Worm (Caenorhabditis elegans) whole organism, L1 larva: Measurements from ENCODE around the gene dpy-1.
A peak's percentile ranks its signal among the peaks of the same experiment; 100 is the strongest.

ENCODE experiments used
- F16B12.6 ChIP-seq: fragments of 150-350 bp; optimal IDR thresholded peaks from 2 replicates; lab custom pipeline; 2014; ENCODE audit warnings: missing biosample characterization, missing genetic modification characterization
- aha-1 ChIP-seq: fragments of 150-350 bp; optimal IDR thresholded peaks from 2 replicates; lab custom pipeline; 2014; ENCODE audit warnings: missing biosample characterization, missing genetic modification characterization
- blmp-1 ChIP-seq: fragments of 150-350 bp; optimal IDR thresholded peaks from 2 replicates; lab custom pipeline; 2014; ENCODE audit warnings: missing biosample characterization, missing genetic modification characterization
- ceh-82 ChIP-seq, 3 experiments: fragments of 150-350 bp in 1 of 3; sonication (generic microtip) in 2 of 3; optimal IDR thresholded peaks; 2 replicates each; lab custom pipeline; 2014 to 2017; ENCODE audit warnings: missing biosample characterization in 3 of 3, missing genetic modification characterization in 3 of 3
- ceh-88 ChIP-seq: fragments of 200-800 bp; sonication (Bioruptor generic); IDR thresholded peaks from 2 replicates; pipeline ENCODE4 v1.3.6; 2022; ENCODE audit warnings: missing genetic modification characterization, missing compliant biosample characterization
- ceh-90 ChIP-seq: sonication (generic microtip); optimal IDR thresholded peaks from 2 replicates; lab custom pipeline; 2016; ENCODE audit warnings: missing genetic modification characterization, missing compliant biosample characterization
- ces-1 ChIP-seq: fragments of 150-350 bp; optimal IDR thresholded peaks from 2 replicates; lab custom pipeline; 2014; ENCODE audit warnings: missing biosample characterization, missing genetic modification reagents, missing genetic modification characterization
- dpl-1 ChIP-seq, 3 experiments: fragments of 150-350 bp in 2 of 3; sonication (generic microtip) in 1 of 3; optimal IDR thresholded peaks; 2 replicates each; lab custom pipeline; 2014 to 2017; ENCODE audit warnings: missing biosample characterization in 3 of 3, missing genetic modification characterization in 3 of 3, missing genetic modification reagents in 3 of 3
- dsc-1 ChIP-seq: sonication (generic microtip); optimal IDR thresholded peaks from 2 replicates; lab custom pipeline; 2016; ENCODE audit warnings: mild to moderate bottlenecking, missing genetic modification characterization, missing compliant biosample characterization
- efl-3 ChIP-seq: fragments of 200-800 bp; sonication (Bioruptor generic); optimal IDR thresholded peaks from 2 replicates; lab custom pipeline; 2018; ENCODE audit warnings: mild to moderate bottlenecking, missing genetic modification characterization, missing compliant biosample characterization
- egl-13 ChIP-seq: sonication (generic microtip); optimal IDR thresholded peaks from 2 replicates; lab custom pipeline; 2016; ENCODE audit warnings: missing genotype, missing genetic modification reagents, missing genetic modification characterization, missing compliant biosample characterization
- egl-27 ChIP-seq, 2 experiments: fragments of 150-350 bp in 1 of 2; sonication (generic microtip); optimal IDR thresholded peaks; 3 replicates each; lab custom pipeline; 2017 to 2018; ENCODE audit warnings: missing biosample characterization in 2 of 2, missing genetic modification characterization in 2 of 2, missing genetic modification reagents in 2 of 2
- elt-2 ChIP-seq: sonication (generic microtip); optimal IDR thresholded peaks from 2 replicates; lab custom pipeline; 2016; ENCODE audit warnings: missing genetic modification characterization, mild to moderate bottlenecking, inconsistent platforms, missing compliant biosample characterization, missing genetic modification reagents
- fkh-10 ChIP-seq: sonication (generic microtip); optimal IDR thresholded peaks from 2 replicates; lab custom pipeline; 2017; ENCODE audit warnings: missing biosample characterization, missing genetic modification reagents, missing genetic modification characterization
- fkh-4 ChIP-seq: sonication (generic microtip); optimal IDR thresholded peaks from 2 replicates; lab custom pipeline; 2016; ENCODE audit warnings: missing compliant biosample characterization, missing genetic modification characterization, borderline replicate concordance
- fkh-8 ChIP-seq: sonication (generic microtip); optimal IDR thresholded peaks from 2 replicates; lab custom pipeline; 2016; ENCODE audit warnings: mild to moderate bottlenecking, missing genetic modification characterization, missing compliant biosample characterization
- hlh-17 ChIP-seq: fragments of 200-800 bp; sonication (Bioruptor generic); optimal IDR thresholded peaks from 2 replicates; lab custom pipeline; 2018; ENCODE audit warnings: missing genetic modification characterization, mild to moderate bottlenecking, missing compliant biosample characterization, moderate library complexity, borderline replicate concordance
- hpl-2 ChIP-seq: fragments of 150-350 bp; optimal IDR thresholded peaks from 2 replicates; lab custom pipeline; 2014; ENCODE audit warnings: missing biosample characterization, missing genetic modification reagents, missing genetic modification characterization
- isw-1 ChIP-seq: fragments of 200-800 bp; sonication (Bioruptor generic); IDR thresholded peaks from 2 replicates; pipeline ENCODE4 v1.3.6; 2022; ENCODE audit warnings: missing genetic modification characterization, missing compliant biosample characterization
- lin-13 ChIP-seq: fragments of 150-350 bp; optimal IDR thresholded peaks from 2 replicates; lab custom pipeline; 2014; ENCODE audit warnings: missing biosample characterization, missing genetic modification reagents, missing genetic modification characterization
- lin-14 ChIP-seq: fragments of 200-800 bp; sonication (Bioruptor generic); optimal IDR thresholded peaks from 2 replicates; lab custom pipeline; 2018; ENCODE audit warnings: mild to moderate bottlenecking, missing genetic modification characterization, moderate library complexity, missing compliant biosample characterization
- lin-15B ChIP-seq: fragments of 150-350 bp; sonication (generic microtip); optimal IDR thresholded peaks from 3 replicates; lab custom pipeline; 2014; ENCODE audit warnings: missing biosample characterization, missing genetic modification characterization
- lir-3 ChIP-seq: sonication (generic microtip); optimal IDR thresholded peaks from 2 replicates; lab custom pipeline; 2016; ENCODE audit warnings: mild to moderate bottlenecking, missing genetic modification characterization, moderate library complexity, missing compliant biosample characterization; ENCODE audit not compliant: poor library complexity
- mef-2 ChIP-seq: fragments of 150-350 bp; optimal IDR thresholded peaks from 2 replicates; lab custom pipeline; 2014; ENCODE audit warnings: missing biosample characterization, missing genetic modification characterization
- nhr-12 ChIP-seq: sonication (generic microtip); optimal IDR thresholded peaks from 2 replicates; lab custom pipeline; 2017; ENCODE audit warnings: missing biosample characterization, missing genetic modification characterization
- nhr-237 ChIP-seq: fragments of 150-350 bp; optimal IDR thresholded peaks from 2 replicates; lab custom pipeline; 2014; ENCODE audit warnings: missing biosample characterization, missing genetic modification characterization
- nhr-71 ChIP-seq: sonication (generic microtip); optimal IDR thresholded peaks from 2 replicates; lab custom pipeline; 2016; ENCODE audit warnings: mild to moderate bottlenecking, missing genetic modification characterization, moderate library complexity, missing compliant biosample characterization
- pag-3 ChIP-seq: sonication (generic microtip); optimal IDR thresholded peaks from 2 replicates; lab custom pipeline; 2017; ENCODE audit warnings: missing genetic modification characterization, mild to moderate bottlenecking, missing compliant biosample characterization, antibody characterized with exemption, borderline replicate concordance; ENCODE audit not compliant: insufficient read depth
- pax-3 ChIP-seq: fragments of 200-800 bp; sonication (Bioruptor generic); optimal IDR thresholded peaks from 2 replicates; lab custom pipeline; 2018; ENCODE audit warnings: mild to moderate bottlenecking, missing genetic modification characterization, moderate library complexity, missing compliant biosample characterization
- snu-23 ChIP-seq: sonication (generic microtip); optimal IDR thresholded peaks from 2 replicates; lab custom pipeline; 2016; ENCODE audit warnings: missing genetic modification characterization, missing compliant biosample characterization
- sup-37 ChIP-seq: fragments of 200-800 bp; sonication (Bioruptor generic); optimal IDR thresholded peaks from 2 replicates; lab custom pipeline; 2018; ENCODE audit warnings: mild to moderate bottlenecking, missing genetic modification characterization, missing compliant biosample characterization
- swsn-7 ChIP-seq: sonication (generic microtip); optimal IDR thresholded peaks from 2 replicates; lab custom pipeline; 2016; ENCODE audit warnings: missing genetic modification characterization, missing compliant biosample characterization
- unc-30 ChIP-seq: sonication (generic microtip); optimal IDR thresholded peaks from 2 replicates; lab custom pipeline; 2017; ENCODE audit warnings: missing biosample characterization, missing genetic modification characterization
- unc-86 ChIP-seq: sonication (generic microtip); optimal IDR thresholded peaks from 2 replicates; lab custom pipeline; 2016; ENCODE audit warnings: missing genetic modification characterization, missing compliant biosample characterization
- unc-98 ChIP-seq: fragments of 200-800 bp; sonication (Bioruptor generic); IDR thresholded peaks from 2 replicates; pipeline ENCODE4 v1.3.6; 2022; ENCODE audit warnings: missing genetic modification characterization, missing compliant biosample characterization
- vab-15 ChIP-seq: sonication (generic microtip); optimal IDR thresholded peaks from 2 replicates; lab custom pipeline; 2017; ENCODE audit warnings: missing genotype, mild to moderate bottlenecking, missing genetic modification characterization, missing compliant biosample characterization
- zip-4 ChIP-seq: fragments of 200-800 bp; sonication (Bioruptor generic); optimal IDR thresholded peaks from 2 replicates; lab custom pipeline; 2018; ENCODE audit warnings: mild to moderate bottlenecking, missing genetic modification characterization, moderate library complexity, missing compliant biosample characterization
- ztf-11 ChIP-seq, 2 experiments: sonication (generic microtip); optimal IDR thresholded peaks; 2 replicates each; lab custom pipeline; 2016 to 2017; ENCODE audit warnings: missing genetic modification characterization in 2 of 2, missing biosample characterization in 1 of 2, missing compliant biosample characterization in 1 of 2
- ztf-4 ChIP-seq: fragments of 150-350 bp; optimal IDR thresholded peaks from 2 replicates; lab custom pipeline; 2014; ENCODE audit warnings: missing biosample characterization, missing genetic modification characterization

dpy-1 gene

DNA sequence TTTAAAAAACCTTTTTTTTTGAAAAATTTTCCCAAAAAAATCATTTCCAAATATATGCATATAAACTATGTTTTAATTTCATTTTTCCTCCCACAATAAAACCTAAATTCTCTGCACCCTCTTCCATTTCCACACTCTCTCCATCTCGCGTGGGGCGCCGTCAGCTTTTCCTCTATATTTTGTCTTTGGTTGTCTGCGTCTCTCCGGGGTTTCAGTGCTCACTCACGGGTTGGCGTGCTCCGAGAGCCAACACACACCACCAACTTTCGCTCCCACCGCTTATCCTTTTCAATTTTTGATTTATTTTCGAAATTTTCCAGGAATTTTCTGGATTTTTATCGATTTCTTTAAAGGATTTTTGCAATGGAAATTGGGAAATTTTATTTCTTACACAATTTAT is 41.6 kb upstream of the dpy-1 start (continued):
- TF ChIP-seq zip-4, result no peak
- no peak for TF ChIP-seq ces-1
- no peak for TF ChIP-seq nhr-12 (tag; lab: Kevin White, UChicago)
- no peak for TF ChIP-seq nhr-237 (tag; lab: Kevin White, UChicago)
- no peak for TF ChIP-seq unc-30 (tag; lab: Kevin White, UChicago)
- peak; percentile 55 for TF ChIP-seq lin-14 (GFP tag; lab: Kevin White, UChicago)
- TF ChIP-seq unc-86 (tag; lab: Kevin White, UChicago), result no peak
- no peak for TF ChIP-seq hpl-2 (GFP tag; lab: Kevin White, UChicago)
- peak; percentile 1 for TF ChIP-seq elt-2 (tag; lab: Kevin White, UChicago)
- TF ChIP-seq ceh-82 (tag; optimal IDR thresholded peaks at IDR 0.05; lab: Kevin White, UChicago), result peak in 1 of 3 experiments; percentile 22
- no peak for TF ChIP-seq fkh-4 (tag; lab: Kevin White, UChicago)
- no peak for TF ChIP-seq mef-2 (tag; lab: Kevin White, UChicago)
- TF ChIP-seq ztf-4 (tag; lab: Kevin White, UChicago), result no peak
- TF ChIP-seq ztf-11 (tag; optimal IDR thresholded peaks at IDR 0.05; lab: Kevin White, UChicago), result no peak
- no peak for TF ChIP-seq lin-15B (tag; lab: Kevin White, UChicago)
- peak; percentile 38 for TF ChIP-seq fkh-8 (tag; lab: Kevin White, UChicago)
- no peak for TF ChIP-seq efl-3 (GFP tag; lab: Kevin White, UChicago)
- TF ChIP-seq ceh-90, result no peak
- no peak for TF ChIP-seq egl-13 (tag; lab: Kevin White, UChicago)
- TF ChIP-seq dsc-1, result peak; percentile 40
- no peak for TF ChIP-seq blmp-1 (tag; lab: Kevin White, UChicago)
- peak in 1 of 3 experiments; percentile 2 for TF ChIP-seq dpl-1 (GFP tag; optimal IDR thresholded peaks at IDR 0.05; lab: Kevin White, UChicago)
- no peak for TF ChIP-seq pag-3 (tag; lab: Kevin White, UChicago)
- TF ChIP-seq unc-98, result no peak
- TF ChIP-seq nhr-71 (tag; lab: Kevin White, UChicago), result peak; percentile 61
- no peak for TF ChIP-seq sup-37 (GFP tag; lab: Kevin White, UChicago)
- TF ChIP-seq swsn-7 (tag; lab: Kevin White, UChicago), result peak; percentile 50
- no peak for TF ChIP-seq hlh-17 (GFP tag; lab: Kevin White, UChicago)
- no peak for TF ChIP-seq F16B12.6 (tag; lab: Kevin White, UChicago)
- TF ChIP-seq lin-13 (GFP tag; lab: Kevin White, UChicago), result no peak
- peak; percentile 19 for TF ChIP-seq snu-23 (GFP tag; lab: Kevin White, UChicago)
- no peak for TF ChIP-seq ceh-88
- TF ChIP-seq fkh-10, result no peak
- no peak for TF ChIP-seq pax-3 (tag; lab: Kevin White, UChicago)
- TF ChIP-seq, all 84 proteins: peak for 17

DNA sequence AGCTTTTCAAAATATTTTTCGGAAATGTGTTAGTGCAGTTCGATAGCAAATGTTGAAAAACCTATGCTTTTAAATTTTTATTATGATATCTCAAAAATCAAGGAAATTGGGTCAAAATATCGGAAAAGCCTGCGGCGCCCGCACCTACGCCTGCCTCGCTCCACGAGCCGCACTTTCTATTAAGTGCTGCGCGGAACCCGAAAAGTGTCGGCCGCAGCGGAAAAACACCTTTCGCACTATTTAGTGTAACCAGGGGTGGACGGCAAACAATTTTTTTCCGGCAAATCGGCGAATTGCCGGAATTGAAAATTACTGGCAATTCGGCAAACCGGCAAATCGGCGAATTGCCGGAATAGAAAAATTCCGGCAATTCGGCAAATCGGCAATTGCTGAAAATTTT is 37.0 kb upstream of the dpy-1 start:
- no peak for TF ChIP-seq pax-3 (tag; lab: Kevin White, UChicago)
- no peak for TF ChIP-seq egl-27 (tag; optimal IDR thresholded peaks at IDR 0.05; lab: Kevin White, UChicago)
- no peak for TF ChIP-seq aha-1 (tag; lab: Kevin White, UChicago)
- TF ChIP-seq vab-15 (tag; lab: Kevin White, UChicago), result no peak
- no peak for TF ChIP-seq hpl-2 (GFP tag; lab: Kevin White, UChicago)
- TF ChIP-seq isw-1 (GFP tag; lab: Robert Waterston, UW), result no peak
- no peak for TF ChIP-seq lir-3 (tag; lab: Kevin White, UChicago)
- TF ChIP-seq unc-30 (tag; lab: Kevin White, UChicago), result no peak
